Worm (Caenorhabditis elegans) whole organism, L2 larva: ENCODE measurements around the gene rpl-18.

Experiments used
- ama-1 ChIP-seq: fragments of 150-350 bp; optimal IDR thresholded peaks from 2 replicates; lab custom pipeline; 2018; ENCODE audit warnings: inconsistent platforms
- ceh-82 ChIP-seq: fragments of 150-350 bp; optimal IDR thresholded peaks from 2 replicates; lab custom pipeline; 2014; ENCODE audit warnings: missing biosample characterization, missing genetic modification characterization
- lsy-2 ChIP-seq, 2 experiments: fragments of 150-350 bp in 1 of 2; sonication (generic microtip) in 1 of 2; optimal IDR thresholded peaks; 2 replicates each; lab custom pipeline; 2014 to 2017; ENCODE audit warnings: missing biosample characterization in 2 of 2, missing genetic modification characterization in 2 of 2
- mbf-1 ChIP-seq: sonication (generic microtip); optimal IDR thresholded peaks from 2 replicates; lab custom pipeline; 2017; ENCODE audit warnings: missing biosample characterization, missing genetic modification characterization
- nhr-25 ChIP-seq: fragments of 150-350 bp; sonication (generic microtip); optimal IDR thresholded peaks from 3 replicates; lab custom pipeline; 2014; ENCODE audit warnings: missing biosample characterization, missing genetic modification characterization
- unc-39 ChIP-seq: fragments of 150-350 bp; optimal IDR thresholded peaks from 2 replicates; lab custom pipeline; 2014; ENCODE audit warnings: missing biosample characterization, missing genetic modification characterization
- unc-55 ChIP-seq: fragments of 150-350 bp; sonication (generic microtip); optimal IDR thresholded peaks from 3 replicates; lab custom pipeline; 2014; ENCODE audit warnings: missing biosample characterization, missing genetic modification reagents, missing genetic modification characterization

DNA sequence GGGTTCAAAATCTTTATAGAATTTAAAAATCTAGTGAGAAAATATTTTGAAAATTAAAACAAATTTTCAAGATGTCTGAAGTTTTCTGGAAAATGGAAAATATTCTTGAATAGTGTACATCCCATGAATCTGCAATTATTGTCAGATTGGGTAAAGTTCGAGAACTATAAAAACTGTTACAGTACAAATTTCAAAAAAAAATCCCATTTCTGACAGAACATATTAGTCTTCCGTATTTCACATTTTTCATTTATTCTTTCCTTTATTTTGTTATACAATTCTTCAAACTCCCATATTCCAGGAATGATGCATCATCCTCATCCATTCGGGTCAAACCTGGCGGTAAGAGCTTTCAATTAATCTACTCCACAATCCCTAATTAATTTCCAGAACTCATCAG, 27.6 kb upstream of the rpl-18 start, which contains the start of gene sorb-1:
- TF ChIP-seq lsy-2 (tag; optimal IDR thresholded peaks at IDR 0.05; lab: Kevin White, UChicago) (no peak), ceh-82 (tag; lab: Kevin White, UChicago) (no peak), nhr-25 (tag; lab: Kevin White, UChicago) (no peak), unc-55 (GFP tag; lab: Kevin White, UChicago) (no peak), ama-1 (lab: Kevin White, UChicago) (no peak), mbf-1 (tag; lab: Kevin White, UChicago) (no peak), unc-39 (tag; lab: Kevin White, UChicago) (no peak)
